Worm (Caenorhabditis elegans) whole organism, midembryonic: Measurements from ENCODE around the gene his-73.

Source experiments
- T22C8.4 ChIP-seq: fragments of 200-800 bp; sonication (Bioruptor generic); IDR thresholded peaks from 2 replicates; pipeline ENCODE4 v1.3.6; 2022; ENCODE audit warnings: missing genetic modification characterization, missing compliant biosample characterization
- cog-1 ChIP-seq: sonication (generic microtip); optimal IDR thresholded peaks from 2 replicates; lab custom pipeline; 2016; ENCODE audit warnings: missing genetic modification characterization, missing compliant biosample characterization
- flt-1 ChIP-seq: fragments of 200-800 bp; sonication (Bioruptor generic); IDR thresholded peaks from 2 replicates; pipeline ENCODE4 v1.3.6; 2022; ENCODE audit warnings: missing genetic modification characterization, missing compliant biosample characterization
- klf-2 ChIP-seq: fragments of 200-800 bp; sonication (Bioruptor generic); conservative IDR thresholded peaks from 2 replicates; pipeline ENCODE4 v1.3.6; 2022; ENCODE audit warnings: missing genetic modification reagents, missing genetic modification characterization, missing compliant biosample characterization
- med-1 ChIP-seq: sonication (generic microtip); optimal IDR thresholded peaks from 2 replicates; lab custom pipeline; 2017; ENCODE audit warnings: missing genetic modification characterization, mild to moderate bottlenecking, missing compliant biosample characterization, antibody characterized with exemption, missing genetic modification reagents; ENCODE audit not compliant: insufficient read depth
- ref-1 ChIP-seq: fragments of 200-800 bp; sonication (Bioruptor generic); conservative IDR thresholded peaks from 2 replicates; pipeline ENCODE4 v1.3.6; 2022; ENCODE audit warnings: missing genetic modification reagents, missing genetic modification characterization, missing compliant biosample characterization
- tab-1 ChIP-seq: fragments of 200-800 bp; sonication (Bioruptor generic); IDR thresholded peaks from 2 replicates; pipeline ENCODE4 v1.3.6; 2022; ENCODE audit warnings: missing genetic modification characterization, missing compliant biosample characterization
- ztf-23 ChIP-seq: fragments of 200-800 bp; sonication (Bioruptor generic); IDR thresholded peaks from 2 replicates; pipeline ENCODE4 v1.3.6; 2022; ENCODE audit warnings: missing genetic modification reagents, missing genetic modification characterization, missing compliant biosample characterization
- ztf-29 ChIP-seq: fragments of 200-800 bp; sonication (Bioruptor generic); IDR thresholded peaks from 2 replicates; pipeline ENCODE4 v1.3.6; 2022; ENCODE audit warnings: missing genetic modification reagents, missing genetic modification characterization, missing compliant biosample characterization

Gene his-73

DNA sequence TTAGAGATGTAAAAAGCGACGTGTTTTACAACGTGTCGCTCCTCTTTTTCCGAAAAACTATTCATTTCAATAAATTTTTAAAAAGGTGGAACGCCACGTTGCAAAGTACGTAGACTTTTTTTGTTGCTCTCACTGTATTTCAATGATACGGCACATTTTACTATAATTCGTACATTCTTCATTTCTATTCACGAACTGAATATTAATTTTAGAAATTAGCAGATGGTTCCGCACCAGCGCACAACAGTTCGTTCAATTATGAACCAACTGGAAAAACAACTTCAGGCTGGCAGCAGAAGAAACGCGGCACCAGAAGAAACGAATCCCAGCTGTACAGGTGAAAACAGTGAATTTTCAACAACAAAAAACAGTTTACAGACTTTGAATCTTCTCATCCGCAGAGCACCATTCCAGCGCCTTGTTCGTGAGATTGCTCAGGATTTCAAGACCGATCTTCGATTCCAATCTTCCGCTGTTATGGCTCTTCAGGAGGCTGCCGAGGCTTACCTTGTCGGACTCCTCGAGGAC is at the start of gene his-73, which contains the start of gene W09H1.4:
Gene his-73 (plus strand): TSS at position 478 of the 528 bp plus-strand sequence.
Gene W09H1.4 (plus strand): TSS at position 301 of the 528 bp plus-strand sequence.
- TF ChIP-seq klf-2 (GFP tag; lab: Robert Waterston, UW) = no peak
- no peak for TF ChIP-seq ztf-29 (GFP tag; lab: Robert Waterston, UW)
- no peak for TF ChIP-seq cog-1
- no peak for TF ChIP-seq flt-1 (GFP tag; lab: Robert Waterston, UW)
- no peak for TF ChIP-seq med-1 (GFP tag; lab: Kevin White, UChicago)
- TF ChIP-seq ztf-23 (GFP tag; lab: Robert Waterston, UW) = no peak
- no peak for TF ChIP-seq T22C8.4 (GFP tag; lab: Robert Waterston, UW)

DNA sequence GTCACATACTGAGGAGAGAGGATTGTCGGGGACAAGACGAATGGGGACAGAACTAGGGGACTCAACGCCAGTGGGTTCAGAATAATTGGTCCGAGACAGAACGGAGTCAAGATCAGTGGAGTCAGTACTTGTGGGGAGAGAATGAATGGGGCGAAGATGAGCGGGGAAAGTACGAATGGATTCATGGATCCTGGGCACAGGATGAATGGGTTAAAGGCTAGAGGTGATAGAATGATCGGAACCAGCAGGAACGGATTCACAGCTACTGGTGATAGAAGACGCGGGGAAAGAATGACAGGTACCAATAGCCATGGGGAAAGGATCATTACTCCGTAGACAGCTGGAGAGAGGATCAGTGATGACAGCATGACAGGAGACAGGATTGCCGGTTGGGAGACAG is 43.9 kb upstream of the his-73 start:
- TF ChIP-seq T22C8.4 (GFP tag; lab: Robert Waterston, UW) = no peak
- no peak for TF ChIP-seq cog-1
- TF ChIP-seq ztf-29 (GFP tag; lab: Robert Waterston, UW) = no peak
- TF ChIP-seq ztf-23 (GFP tag; lab: Robert Waterston, UW) = no peak
- no peak for TF ChIP-seq ref-1 (GFP tag; lab: Robert Waterston, UW)
- TF ChIP-seq med-1 (GFP tag; lab: Kevin White, UChicago) = no peak
- no peak for TF ChIP-seq flt-1 (GFP tag; lab: Robert Waterston, UW)
- TF ChIP-seq klf-2 (GFP tag; lab: Robert Waterston, UW) = no peak
- no peak for TF ChIP-seq tab-1 (GFP tag; lab: Robert Waterston, UW)

ce11 chrII:13142372-13142771 is 41.1 kb upstream of the his-73 start:
- TF ChIP-seq flt-1 (GFP tag; lab: Robert Waterston, UW) (no peak), klf-2 (GFP tag; lab: Robert Waterston, UW) (no peak), med-1 (GFP tag; lab: Kevin White, UChicago) (no peak), ztf-23 (GFP tag; lab: Robert Waterston, UW) (no peak), T22C8.4 (GFP tag; lab: Robert Waterston, UW) (no peak), tab-1 (GFP tag; lab: Robert Waterston, UW) (no peak), ref-1 (GFP tag; lab: Robert Waterston, UW) (no peak), ztf-29 (GFP tag; lab: Robert Waterston, UW) (no peak), cog-1 (no peak)

DNA sequence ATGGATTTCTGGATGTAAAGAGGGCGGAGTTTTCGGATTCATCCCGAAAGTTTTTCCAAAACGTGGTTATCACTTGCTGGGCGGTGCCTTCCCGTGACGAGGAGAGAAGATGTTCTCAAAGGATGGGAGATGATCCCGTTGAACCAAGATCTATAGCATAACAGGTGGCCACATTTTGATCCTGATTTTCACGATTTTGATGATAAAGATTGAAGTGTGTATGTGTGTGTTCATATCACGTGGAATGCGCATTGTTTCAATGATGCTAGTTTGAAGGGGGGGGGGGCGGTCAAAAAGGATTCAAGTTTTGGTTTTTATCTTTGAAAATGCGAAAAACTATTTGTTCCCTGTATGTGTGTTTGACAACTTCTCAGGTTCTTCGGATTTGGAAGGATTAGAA is 38.3 kb upstream of the his-73 start, which contains the start of gene mltn-1:
Gene mltn-1 (minus strand): TSS at position 22 of the 400 bp plus-strand sequence.
- no peak for TF ChIP-seq ztf-29 (GFP tag; lab: Robert Waterston, UW)
- no peak for TF ChIP-seq T22C8.4 (GFP tag; lab: Robert Waterston, UW)
- TF ChIP-seq tab-1 (GFP tag; lab: Robert Waterston, UW) = no peak
- TF ChIP-seq flt-1 (GFP tag; lab: Robert Waterston, UW) = no peak
- no peak for TF ChIP-seq klf-2 (GFP tag; lab: Robert Waterston, UW)
- no peak for TF ChIP-seq ref-1 (GFP tag; lab: Robert Waterston, UW)
- no peak for TF ChIP-seq ztf-23 (GFP tag; lab: Robert Waterston, UW)
- no peak for TF ChIP-seq med-1 (GFP tag; lab: Kevin White, UChicago)
- no peak for TF ChIP-seq cog-1

ce11 chrII:13148247-13148646 is 35.3 kb upstream of the his-73 start:
- TF ChIP-seq klf-2 (GFP tag; lab: Robert Waterston, UW) = no peak

DNA sequence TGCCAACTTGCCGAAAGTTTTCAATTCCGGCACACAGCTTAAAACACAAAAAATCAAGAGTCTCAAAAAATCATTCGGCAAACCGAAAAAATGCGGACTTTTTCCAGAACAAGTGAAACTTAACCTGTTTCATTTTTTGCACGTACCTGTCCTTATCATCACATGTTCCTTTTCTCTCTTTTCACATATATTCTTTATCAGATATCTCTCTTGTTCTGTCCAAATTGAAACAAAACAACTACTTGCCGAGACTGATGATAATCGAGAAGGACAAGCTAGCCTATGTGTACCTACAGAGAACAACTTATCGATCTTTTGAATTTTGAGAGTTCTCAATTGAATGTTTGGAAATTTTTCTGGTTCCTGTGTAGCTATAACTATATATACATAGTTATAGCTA is 33.5 kb upstream of the his-73 start:
- TF ChIP-seq tab-1 (GFP tag; lab: Robert Waterston, UW) (no peak), ref-1 (GFP tag; lab: Robert Waterston, UW) (no peak), flt-1 (GFP tag; lab: Robert Waterston, UW) (no peak), klf-2 (GFP tag; lab: Robert Waterston, UW) (no peak), cog-1 (no peak), ztf-29 (GFP tag; lab: Robert Waterston, UW) (no peak), T22C8.4 (GFP tag; lab: Robert Waterston, UW) (no peak), med-1 (GFP tag; lab: Kevin White, UChicago) (no peak), ztf-23 (GFP tag; lab: Robert Waterston, UW) (no peak)

ce11 chrII:13152409-13152808 is 31.1 kb upstream of the his-73 start:
- TF ChIP-seq tab-1 (GFP tag; lab: Robert Waterston, UW) (no peak), T22C8.4 (GFP tag; lab: Robert Waterston, UW) (no peak), med-1 (GFP tag; lab: Kevin White, UChicago) (no peak), ztf-29 (GFP tag; lab: Robert Waterston, UW) (no peak), ztf-23 (GFP tag; lab: Robert Waterston, UW) (no peak), flt-1 (GFP tag; lab: Robert Waterston, UW) (no peak), cog-1 (no peak), klf-2 (GFP tag; lab: Robert Waterston, UW) (no peak), ref-1 (GFP tag; lab: Robert Waterston, UW) (no peak)

ce11 chrII:13153299-13153698 is 30.2 kb upstream of the his-73 start, which contains the start of gene spe-18:
TSS of gene spe-18 (minus strand) at chrII:13153399.
- TF ChIP-seq ztf-23 (GFP tag; lab: Robert Waterston, UW) = no peak
- TF ChIP-seq cog-1 = no peak
- no peak for TF ChIP-seq flt-1 (GFP tag; lab: Robert Waterston, UW)
- no peak for TF ChIP-seq tab-1 (GFP tag; lab: Robert Waterston, UW)
- no peak for TF ChIP-seq klf-2 (GFP tag; lab: Robert Waterston, UW)
- no peak for TF ChIP-seq ztf-29 (GFP tag; lab: Robert Waterston, UW)
- no peak for TF ChIP-seq T22C8.4 (GFP tag; lab: Robert Waterston, UW)
- no peak for TF ChIP-seq med-1 (GFP tag; lab: Kevin White, UChicago)
- no peak for TF ChIP-seq ref-1 (GFP tag; lab: Robert Waterston, UW)

DNA sequence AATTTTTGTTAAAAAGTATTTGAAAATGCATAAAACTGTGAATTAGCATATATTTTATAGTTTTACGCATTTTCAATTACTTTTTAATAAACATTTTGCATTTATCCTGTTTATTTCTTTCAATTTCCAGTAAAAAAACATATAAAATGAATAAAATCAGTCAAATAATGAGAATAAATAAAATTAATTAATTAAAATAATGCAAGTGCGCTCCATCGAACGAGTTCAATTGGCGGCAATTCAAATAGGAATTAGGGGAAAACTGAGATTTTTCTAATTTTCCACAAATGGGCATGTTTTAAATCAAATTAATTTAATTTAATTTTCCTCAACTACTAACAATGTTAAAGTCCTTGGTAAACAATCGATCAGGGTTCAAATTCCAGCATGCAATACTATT is 27.4 kb upstream of the his-73 start:
- TF ChIP-seq med-1 (GFP tag; lab: Kevin White, UChicago) (no peak), ref-1 (GFP tag; lab: Robert Waterston, UW) (no peak), cog-1 (no peak), ztf-29 (GFP tag; lab: Robert Waterston, UW) (no peak), flt-1 (GFP tag; lab: Robert Waterston, UW) (no peak), klf-2 (GFP tag; lab: Robert Waterston, UW) (no peak), ztf-23 (GFP tag; lab: Robert Waterston, UW) (no peak), tab-1 (GFP tag; lab: Robert Waterston, UW) (no peak), T22C8.4 (GFP tag; lab: Robert Waterston, UW) (no peak)
